Fruit fly (Drosophila melanogaster) whole organism, embryonic: ENCODE measurements around the gene r-l.

Experiments
- CG18619 ChIP-seq: fragments of 200-800 bp; sonication (Bioruptor generic); optimal IDR thresholded peaks from 3 replicates; lab custom pipeline; 2017; ENCODE audit warnings: missing biosample characterization, mild to moderate bottlenecking, missing genetic modification characterization
- Jarid2 ChIP-seq: fragments of 200-800 bp; sonication (Bioruptor generic); optimal IDR thresholded peaks from 3 replicates; lab custom pipeline; 2017; ENCODE audit warnings: mild to moderate bottlenecking, missing biosample characterization, missing genetic modification reagents, missing genetic modification characterization
- Meics ChIP-seq: fragments of 200-800 bp; sonication (Bioruptor generic); optimal IDR thresholded peaks from 2 replicates; lab custom pipeline; 2017; ENCODE audit warnings: missing biosample characterization, mild to moderate bottlenecking, missing genetic modification characterization
- sna ChIP-seq: fragments of 200-800 bp; sonication (Bioruptor generic); IDR thresholded peaks from 2 replicates; pipeline ENCODE4 v1.3.6; 2022; ENCODE audit warnings: missing biosample characterization, missing genetic modification characterization; ENCODE audit not compliant: partially characterized antibody

- TF ChIP-seq CG18619 (GFP tag; lab: Kevin White, UChicago) (no peak), sna (GFP tag; lab: Robert Waterston, UW) (no peak), Jarid2 (no peak), Meics (GFP tag; lab: Kevin White, UChicago) (no peak)
These were observed 27.4 kb downstream of the r-l start, which contains the start of gene CG31189 for dm6 chr3R:21045742-21046141.
